Fruit fly (Drosophila melanogaster): ENCODE results near the gene Cdk8.

DNA sequence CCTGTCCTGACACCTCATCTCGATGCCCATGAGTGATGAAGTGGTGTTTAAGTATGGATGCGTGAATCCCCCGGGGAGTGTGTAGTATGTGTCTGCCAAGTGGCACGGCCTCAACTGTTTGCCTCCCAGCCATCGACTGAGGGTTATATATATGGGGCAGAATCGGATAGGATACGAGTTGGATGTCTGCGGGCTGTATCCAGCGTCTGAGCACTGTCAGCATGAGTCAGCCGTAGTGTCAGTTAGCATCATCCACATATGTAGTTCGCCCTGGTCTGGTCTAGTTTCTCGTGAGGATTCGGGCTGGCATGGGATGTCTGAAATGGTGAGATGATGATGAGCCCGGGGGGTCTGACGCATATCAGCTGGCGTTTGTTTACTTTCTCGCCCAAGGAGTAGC, 36.5 kb downstream of the Cdk8 start, which contains the start of gene Ilp3:
- no peak for TF ChIP-seq psq (optimal IDR thresholded peaks at IDR 0.05)
- no peak for TF ChIP-seq h (optimal IDR thresholded peaks at IDR 0.05)
- no peak for TF ChIP-seq ttk (optimal IDR thresholded peaks at IDR 0.05)

Measured in Kc167 (cell line).